Worm (Caenorhabditis elegans): ENCODE data around the gene F15E6.9.

DNA sequence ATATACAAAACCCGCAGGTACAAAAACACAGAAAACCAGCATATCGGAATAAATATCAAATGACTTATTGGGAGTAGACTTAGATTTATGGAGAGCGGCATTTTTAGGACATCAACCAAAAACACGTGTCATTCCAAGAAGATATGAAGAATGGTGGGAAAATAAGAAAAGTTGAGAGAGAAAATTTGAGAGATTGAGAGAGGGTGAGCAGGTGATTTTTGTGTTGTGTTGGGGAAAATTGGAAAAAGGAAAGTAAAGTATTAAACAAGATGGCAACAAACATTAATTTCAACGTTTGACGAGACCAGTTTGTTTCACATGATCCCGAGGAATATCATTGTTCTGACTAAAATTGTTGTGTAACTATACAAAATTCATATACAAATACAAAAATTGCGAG is 10.6 kb downstream of the F15E6.9 start, which contains the start of gene srv-4:
- TF ChIP-seq lsy-12 (tag; optimal IDR thresholded peaks at IDR 0.05) (no peak), lin-39 (tag; optimal IDR thresholded peaks at IDR 0.05) (no peak), elt-3 (tag; optimal IDR thresholded peaks at IDR 0.05) (no peak), unc-39 (tag; optimal IDR thresholded peaks at IDR 0.05) (no peak), nfya-1 (tag; optimal IDR thresholded peaks at IDR 0.05; ENCODE audit: insufficient read depth) (no peak), nhr-237 (tag; optimal IDR thresholded peaks at IDR 0.05) (no peak)

Data from whole organism, L3 larva.